Worm (Caenorhabditis elegans) whole organism, mixed stage, embryonic: ENCODE data around the gene H40L08.8.

ENCODE experiments used
- sem-2 ChIP-seq: fragments of 200-800 bp; sonication (Bioruptor generic); optimal IDR thresholded peaks from 2 replicates; lab custom pipeline; 2018; ENCODE audit warnings: mild to moderate bottlenecking, missing genetic modification characterization, missing compliant biosample characterization
- snpc-4 ChIP-seq: fragments of 150-350 bp; optimal IDR thresholded peaks from 2 replicates; lab custom pipeline; 2014; ENCODE audit warnings: missing biosample characterization, missing genetic modification characterization
- unc-39 ChIP-seq: fragments of 150-350 bp; optimal IDR thresholded peaks from 2 replicates; lab custom pipeline; 2014; ENCODE audit warnings: missing biosample characterization, missing genetic modification characterization

ce11 chrX:15052385-15052784, 25.0 kb downstream of the H40L08.8 start, which contains the start of gene H03G16.6:
- no peak for TF ChIP-seq unc-39 (tag; lab: Kevin White, UChicago)
- TF ChIP-seq snpc-4 = no peak
- no peak for TF ChIP-seq sem-2
